Worm (Caenorhabditis elegans) whole organism, L2 larva: ENCODE results near the gene Y38F1A.1.

ENCODE experiments used
- F13H6.1 ChIP-seq: sonication (generic microtip); optimal IDR thresholded peaks from 2 replicates; lab custom pipeline; 2016; ENCODE audit warnings: missing genetic modification characterization, missing compliant biosample characterization
- ZK546.5 ChIP-seq: sonication (generic microtip); optimal IDR thresholded peaks from 2 replicates; lab custom pipeline; 2017; ENCODE audit warnings: missing biosample characterization, missing genetic modification characterization
- lin-39 ChIP-seq: fragments of 150-350 bp; optimal IDR thresholded peaks from 2 replicates; lab custom pipeline; 2014; ENCODE audit warnings: missing biosample characterization, missing genetic modification reagents, missing genetic modification characterization
- mab-5 ChIP-seq: fragments of 150-350 bp; optimal IDR thresholded peaks from 2 replicates; lab custom pipeline; 2014; ENCODE audit warnings: missing biosample characterization, missing genetic modification characterization
- nhr-12 ChIP-seq: fragments of 150-350 bp; optimal IDR thresholded peaks from 2 replicates; lab custom pipeline; 2014; ENCODE audit warnings: missing biosample characterization, missing genetic modification characterization
- nhr-23 ChIP-seq: fragments of 150-350 bp; optimal IDR thresholded peaks from 2 replicates; lab custom pipeline; 2014; ENCODE audit warnings: missing biosample characterization, missing genetic modification reagents, missing genetic modification characterization
- nhr-237 ChIP-seq: fragments of 150-350 bp; optimal IDR thresholded peaks from 2 replicates; lab custom pipeline; 2014; ENCODE audit warnings: missing biosample characterization, missing genetic modification characterization
- nhr-25 ChIP-seq: fragments of 150-350 bp; sonication (generic microtip); optimal IDR thresholded peaks from 3 replicates; lab custom pipeline; 2014; ENCODE audit warnings: missing biosample characterization, missing genetic modification characterization
- unc-62 ChIP-seq: fragments of 150-350 bp; optimal IDR thresholded peaks from 2 replicates; lab custom pipeline; 2014; ENCODE audit warnings: missing biosample characterization, missing genetic modification reagents, missing genetic modification characterization
- zag-1 ChIP-seq: fragments of 150-350 bp; optimal IDR thresholded peaks from 2 replicates; lab custom pipeline; 2014; ENCODE audit warnings: missing biosample characterization, missing genetic modification characterization
- ztf-11 ChIP-seq: sonication (generic microtip); optimal IDR thresholded peaks from 2 replicates; lab custom pipeline; 2017; ENCODE audit warnings: missing biosample characterization, missing genetic modification characterization

- TF ChIP-seq nhr-25: no peak
- TF ChIP-seq unc-62: no peak
- no peak for TF ChIP-seq nhr-23
- TF ChIP-seq ztf-11: no peak
- TF ChIP-seq nhr-12 (tag; lab: Kevin White, UChicago): no peak
- no peak for TF ChIP-seq mab-5 (tag; lab: Kevin White, UChicago)
- TF ChIP-seq zag-1 (tag; lab: Kevin White, UChicago): no peak
- TF ChIP-seq F13H6.1: no peak
- no peak for TF ChIP-seq nhr-237
- no peak for TF ChIP-seq lin-39
- TF ChIP-seq ZK546.5 (tag; lab: Kevin White, UChicago): no peak
These were observed 24.4 kb downstream of the Y38F1A.1 start for ce11 chrII:12930138-12930537.
